Worm (Caenorhabditis elegans) whole organism, late embryonic: ENCODE measurements around the gene T01D3.1.

Experiments used
- ama-1 ChIP-seq: fragments of 150-350 bp; optimal IDR thresholded peaks from 2 replicates; lab custom pipeline; 2014
- ceh-24 ChIP-seq: sonication (generic microtip); optimal IDR thresholded peaks from 2 replicates; lab custom pipeline; 2016; ENCODE audit warnings: mild to moderate bottlenecking, missing genetic modification characterization, missing compliant biosample characterization
- ref-2 ChIP-seq: sonication (generic microtip); optimal IDR thresholded peaks from 2 replicates; lab custom pipeline; 2016; ENCODE audit warnings: missing genetic modification characterization, missing compliant biosample characterization
- rnt-1 ChIP-seq: sonication (generic microtip); optimal IDR thresholded peaks from 2 replicates; lab custom pipeline; 2016; ENCODE audit warnings: missing genetic modification characterization, missing compliant biosample characterization
- ztf-16 ChIP-seq: sonication (generic microtip); optimal IDR thresholded peaks from 2 replicates; lab custom pipeline; 2017; ENCODE audit warnings: missing genetic modification characterization, missing compliant biosample characterization

DNA sequence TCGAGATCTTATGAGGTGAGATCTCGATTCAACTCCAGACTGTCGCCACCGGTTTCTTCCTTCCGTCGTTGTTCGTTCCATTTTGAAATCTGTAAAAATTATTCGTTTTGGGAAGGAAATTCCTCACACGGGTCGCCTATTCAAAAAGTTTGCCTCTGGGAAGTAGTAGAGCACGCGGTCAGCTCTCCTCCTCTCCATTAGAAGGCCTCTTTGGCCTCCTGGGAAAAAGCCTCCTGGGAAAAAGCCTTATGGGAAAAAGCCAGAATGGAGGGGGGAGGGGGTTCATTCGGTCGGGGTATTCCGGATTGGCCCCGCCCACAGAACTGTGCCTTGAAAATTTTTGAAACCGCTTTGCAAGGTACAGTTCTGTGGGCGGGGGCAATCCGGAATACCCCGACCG is 42.1 kb upstream of the T01D3.1 start:
- TF ChIP-seq rnt-1 (no peak), ztf-16 (tag; lab: Kevin White, UChicago) (no peak), ama-1 (lab: Kevin White, UChicago) (no peak), ceh-24 (tag; lab: Kevin White, UChicago) (no peak), ref-2 (tag; lab: Kevin White, UChicago) (no peak)
